Fruit fly (Drosophila melanogaster) whole organism, wandering third instar larva: ENCODE results near the gene rdgA.
A peak's percentile ranks its signal among the peaks of the same experiment; 100 is the strongest.

Experiments
- Mio ChIP-seq: sonication (Bioruptor generic); optimal IDR thresholded peaks from 2 replicates; lab custom pipeline; 2016; ENCODE audit warnings: missing biosample characterization, missing genetic modification characterization
- ey ChIP-seq: fragments of 200-800 bp; sonication (Bioruptor generic); optimal IDR thresholded peaks from 2 replicates; lab custom pipeline; 2016; ENCODE audit warnings: missing biosample characterization, missing genetic modification characterization
- pan ChIP-seq: fragments of >200 bp; optimal IDR thresholded peaks from 2 replicates; lab custom pipeline; 2017

DNA sequence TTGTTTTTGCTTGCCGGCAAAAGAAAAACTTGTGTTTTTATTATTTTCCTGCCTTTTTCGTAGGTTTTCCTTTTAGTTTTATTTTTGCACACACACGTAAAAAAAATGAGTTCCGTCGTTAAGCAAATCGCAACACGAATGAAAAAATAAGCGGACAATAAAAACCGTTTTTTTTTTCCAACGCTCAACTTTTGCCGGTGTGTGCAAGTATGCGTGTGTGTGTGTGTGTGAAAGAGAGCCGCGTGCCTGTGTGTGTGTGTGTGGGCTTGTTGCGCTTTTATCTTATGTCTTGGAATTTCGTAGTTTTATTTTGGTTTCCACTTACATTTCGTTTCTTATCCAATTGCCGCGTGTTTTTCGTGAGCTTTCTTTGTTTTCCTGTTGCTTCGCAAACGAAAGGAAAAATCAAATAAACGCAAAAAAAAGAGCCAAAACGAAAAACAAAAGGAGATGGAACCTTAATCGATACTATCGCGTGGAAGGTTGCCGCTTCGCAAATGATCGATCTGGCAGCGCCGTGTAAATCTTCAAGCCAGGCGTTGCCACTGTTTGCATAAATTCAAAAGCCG lies 8.9 kb upstream of the rdgA start, which contains the start of gene Moe:
- TF ChIP-seq ey (GFP tag; lab: Kevin White, UChicago), result peak; percentile 51
- TF ChIP-seq pan, result no peak
- TF ChIP-seq Mio (GFP tag; lab: Kevin White, UChicago), result no peak
